Worm (Caenorhabditis elegans) whole organism, early embryonic: ENCODE measurements around the gene K09C8.9.

Experiments
- B0310.2 ChIP-seq: sonication (generic microtip); optimal IDR thresholded peaks from 2 replicates; lab custom pipeline; 2016; ENCODE audit warnings: mild to moderate bottlenecking, missing genetic modification characterization, missing compliant biosample characterization
- F13C5.2 ChIP-seq: sonication (generic microtip); optimal IDR thresholded peaks from 2 replicates; lab custom pipeline; 2017; ENCODE audit warnings: mild to moderate bottlenecking, missing genetic modification characterization, inconsistent platforms, missing compliant biosample characterization
- aly-1 ChIP-seq: sonication (generic microtip); optimal IDR thresholded peaks from 2 replicates; lab custom pipeline; 2016; ENCODE audit warnings: missing genetic modification characterization, missing compliant biosample characterization
- ama-1 ChIP-seq: fragments of 150-350 bp; optimal IDR thresholded peaks from 2 replicates; lab custom pipeline; 2014
- ceh-13 ChIP-seq: fragments of 200-800 bp; sonication (Bioruptor generic); optimal IDR thresholded peaks from 2 replicates; lab custom pipeline; 2018; ENCODE audit warnings: mild to moderate bottlenecking, missing genetic modification characterization, missing compliant biosample characterization
- ceh-36 ChIP-seq: sonication (generic microtip); optimal IDR thresholded peaks from 2 replicates; lab custom pipeline; 2016; ENCODE audit warnings: missing genetic modification characterization, inconsistent platforms, missing compliant biosample characterization
- ets-7 ChIP-seq: sonication (generic microtip); optimal IDR thresholded peaks from 2 replicates; lab custom pipeline; 2016; ENCODE audit warnings: missing genotype, missing genetic modification characterization, missing compliant biosample characterization
- flt-1 ChIP-seq: fragments of 200-800 bp; sonication (Bioruptor generic); IDR thresholded peaks from 2 replicates; pipeline ENCODE4 v1.3.6; 2022; ENCODE audit warnings: missing genetic modification characterization, missing compliant biosample characterization
- hmbx-1 ChIP-seq: sonication (generic microtip); optimal IDR thresholded peaks from 2 replicates; lab custom pipeline; 2016; ENCODE audit warnings: mild to moderate bottlenecking, missing genetic modification characterization, missing compliant biosample characterization
- hmg-4 ChIP-seq: fragments of 200-800 bp; sonication (Bioruptor generic); optimal IDR thresholded peaks from 2 replicates; lab custom pipeline; 2018; ENCODE audit warnings: mild to moderate bottlenecking, missing genetic modification characterization, missing compliant biosample characterization
- hnd-1 ChIP-seq: sonication (generic microtip); optimal IDR thresholded peaks from 2 replicates; lab custom pipeline; 2016; ENCODE audit warnings: missing genetic modification characterization, missing compliant biosample characterization
- pes-1 ChIP-seq: fragments of 200-800 bp; sonication (Bioruptor generic); IDR thresholded peaks from 2 replicates; pipeline ENCODE4 v1.3.6; 2022; ENCODE audit warnings: missing genetic modification reagents, missing genetic modification characterization, missing compliant biosample characterization
- scrt-1 ChIP-seq: fragments of 200-800 bp; sonication (Bioruptor generic); IDR thresholded peaks from 2 replicates; pipeline ENCODE4 v1.3.6; 2022; ENCODE audit warnings: missing genetic modification characterization, missing compliant biosample characterization
- sea-1 ChIP-seq: fragments of 200-800 bp; sonication (Bioruptor generic); conservative IDR thresholded peaks from 2 replicates; pipeline ENCODE4 v1.3.6; 2022; ENCODE audit warnings: missing genetic modification characterization, missing compliant biosample characterization
- tbx-11 ChIP-seq: fragments of 200-800 bp; sonication (Bioruptor generic); IDR thresholded peaks from 2 replicates; pipeline ENCODE4 v1.3.6; 2022; ENCODE audit warnings: missing genetic modification characterization, missing compliant biosample characterization
- tbx-37 ChIP-seq: fragments of 200-800 bp; sonication (Bioruptor generic); conservative IDR thresholded peaks from 2 replicates; pipeline ENCODE4 v1.3.6; 2022; ENCODE audit warnings: missing genetic modification reagents, missing genetic modification characterization, missing compliant biosample characterization
- tra-4 ChIP-seq: sonication (generic microtip); optimal IDR thresholded peaks from 2 replicates; lab custom pipeline; 2017; ENCODE audit warnings: missing genetic modification characterization, missing compliant biosample characterization

The K09C8.9 gene

DNA sequence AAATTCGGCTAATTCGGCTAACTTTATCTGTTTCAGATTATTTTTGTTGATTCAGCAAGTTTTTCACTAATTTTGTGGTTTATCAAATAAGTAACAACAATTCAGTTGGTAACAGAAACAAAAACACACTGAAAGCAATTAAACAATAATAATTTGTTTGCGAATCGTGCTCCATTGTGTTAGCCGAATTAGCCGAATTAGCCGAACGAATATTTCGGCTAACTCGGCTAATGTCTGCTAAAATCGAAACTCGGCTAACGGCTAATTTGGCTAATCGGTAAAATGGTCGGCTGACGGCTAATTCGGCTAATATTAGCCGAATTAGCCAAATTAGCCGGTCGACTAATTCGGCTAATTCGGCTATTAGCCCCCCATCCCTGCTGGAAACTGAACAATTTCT lies 36.1 kb upstream of the K09C8.9 start:
- TF ChIP-seq hnd-1 (tag; lab: Kevin White, UChicago) (no peak), ceh-36 (no peak), scrt-1 (GFP tag; lab: Robert Waterston, UW) (no peak), tbx-37 (no peak), flt-1 (GFP tag; lab: Robert Waterston, UW) (no peak), aly-1 (no peak), tbx-11 (GFP tag; lab: Robert Waterston, UW) (no peak), F13C5.2 (tag; lab: Kevin White, UChicago) (no peak), ceh-13 (GFP tag; lab: Kevin White, UChicago) (no peak), hmg-4 (GFP tag; lab: Kevin White, UChicago) (no peak), hmbx-1 (tag; lab: Kevin White, UChicago) (no peak), sea-1 (GFP tag; lab: Robert Waterston, UW) (no peak), tra-4 (tag; lab: Kevin White, UChicago) (no peak), ets-7 (tag; lab: Kevin White, UChicago) (no peak), pes-1 (GFP tag; lab: Robert Waterston, UW) (no peak), B0310.2 (tag; lab: Kevin White, UChicago) (no peak), ama-1 (no peak)

DNA sequence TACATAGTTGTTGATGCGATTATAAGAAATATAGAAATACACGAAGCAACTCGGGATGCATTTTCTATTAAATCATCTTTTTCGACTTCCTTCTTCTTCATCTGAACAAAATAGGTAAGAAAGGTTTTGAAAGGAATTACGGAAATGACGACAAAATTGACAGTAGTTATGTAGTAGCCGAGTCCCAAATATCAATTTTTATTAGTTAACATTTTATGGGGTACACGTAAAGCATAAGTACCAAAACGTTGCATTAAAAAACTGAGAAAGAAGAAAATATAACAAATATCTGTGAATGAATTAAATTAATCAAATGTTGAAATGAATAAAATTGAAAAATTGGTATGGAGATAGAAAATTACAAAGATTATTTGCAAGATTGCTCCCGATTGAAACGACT lies 34.2 kb upstream of the K09C8.9 start, which contains the start of gene col-177:
col-177 (minus strand) TSS at position 101 of the 400 bp plus-strand sequence.
- no peak for TF ChIP-seq ets-7 (tag; lab: Kevin White, UChicago)
- no peak for TF ChIP-seq ceh-13 (GFP tag; lab: Kevin White, UChicago)
- no peak for TF ChIP-seq B0310.2 (tag; lab: Kevin White, UChicago)
- no peak for TF ChIP-seq pes-1 (GFP tag; lab: Robert Waterston, UW)
- no peak for TF ChIP-seq tbx-37
- no peak for TF ChIP-seq tbx-11 (GFP tag; lab: Robert Waterston, UW)
- TF ChIP-seq hmg-4 (GFP tag; lab: Kevin White, UChicago) = no peak
- no peak for TF ChIP-seq scrt-1 (GFP tag; lab: Robert Waterston, UW)
- no peak for TF ChIP-seq hnd-1 (tag; lab: Kevin White, UChicago)

DNA sequence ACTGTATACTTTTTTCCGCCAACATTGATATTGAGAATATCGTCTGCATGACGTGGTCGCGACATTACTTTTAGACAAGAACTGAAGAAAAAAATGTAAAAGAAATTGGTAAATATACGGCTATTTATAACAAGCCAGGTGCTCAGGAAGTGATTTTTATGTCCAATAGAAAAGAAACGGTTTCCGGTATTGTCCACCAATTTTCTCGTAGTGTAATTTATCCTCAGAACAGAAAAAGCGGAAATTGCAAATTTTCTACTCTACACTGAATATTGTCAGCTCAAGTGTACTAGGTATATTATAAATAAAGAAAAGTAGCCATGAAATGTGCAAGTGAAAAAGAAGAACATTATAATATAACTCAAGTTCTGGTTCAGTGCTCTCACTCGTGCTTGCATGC lies 31.6 kb upstream of the K09C8.9 start, which contains the start of gene F59F3.6:
F59F3.6 (minus strand) TSS at position 101 of the 400 bp plus-strand sequence.
- TF ChIP-seq aly-1 (no peak), flt-1 (GFP tag; lab: Robert Waterston, UW) (no peak), scrt-1 (GFP tag; lab: Robert Waterston, UW) (no peak), sea-1 (GFP tag; lab: Robert Waterston, UW) (no peak), tbx-11 (GFP tag; lab: Robert Waterston, UW) (no peak), ets-7 (tag; lab: Kevin White, UChicago) (no peak), ceh-13 (GFP tag; lab: Kevin White, UChicago) (no peak), tbx-37 (no peak), ceh-36 (no peak), hmbx-1 (tag; lab: Kevin White, UChicago) (no peak), hnd-1 (tag; lab: Kevin White, UChicago) (no peak), hmg-4 (GFP tag; lab: Kevin White, UChicago) (no peak)

DNA sequence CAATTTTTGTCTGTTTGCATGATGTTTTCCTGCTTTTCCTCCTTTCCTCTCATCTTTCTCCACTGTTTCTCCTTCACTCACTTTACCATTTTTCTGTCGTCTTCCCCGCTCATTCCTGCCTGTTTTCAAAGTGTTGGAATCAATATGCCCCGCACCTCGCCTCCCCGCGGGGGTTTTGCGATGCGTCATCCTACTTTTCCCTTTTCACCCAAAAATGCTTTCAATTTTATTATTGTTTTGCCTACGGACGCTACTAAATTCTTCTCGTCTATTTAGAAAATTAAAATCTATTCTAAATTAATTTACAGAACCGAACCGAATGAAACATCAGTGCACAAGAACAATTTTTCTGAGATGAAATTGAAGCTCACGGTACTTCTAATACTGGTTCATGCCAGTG lies 24.6 kb upstream of the K09C8.9 start, which contains the start of gene ver-3:
ver-3 (plus strand) TSS at position 301 of the 400 bp plus-strand sequence.
- TF ChIP-seq pes-1 (GFP tag; lab: Robert Waterston, UW) (no peak), hmg-4 (GFP tag; lab: Kevin White, UChicago) (no peak), tbx-37 (no peak), flt-1 (GFP tag; lab: Robert Waterston, UW) (no peak), ets-7 (tag; lab: Kevin White, UChicago) (no peak), sea-1 (GFP tag; lab: Robert Waterston, UW) (no peak), hnd-1 (tag; lab: Kevin White, UChicago) (no peak), scrt-1 (GFP tag; lab: Robert Waterston, UW) (no peak), ama-1 (no peak), tbx-11 (GFP tag; lab: Robert Waterston, UW) (no peak), B0310.2 (tag; lab: Kevin White, UChicago) (no peak), aly-1 (no peak), ceh-36 (no peak), ceh-13 (GFP tag; lab: Kevin White, UChicago) (no peak), tra-4 (tag; lab: Kevin White, UChicago) (no peak), hmbx-1 (tag; lab: Kevin White, UChicago) (no peak)

DNA sequence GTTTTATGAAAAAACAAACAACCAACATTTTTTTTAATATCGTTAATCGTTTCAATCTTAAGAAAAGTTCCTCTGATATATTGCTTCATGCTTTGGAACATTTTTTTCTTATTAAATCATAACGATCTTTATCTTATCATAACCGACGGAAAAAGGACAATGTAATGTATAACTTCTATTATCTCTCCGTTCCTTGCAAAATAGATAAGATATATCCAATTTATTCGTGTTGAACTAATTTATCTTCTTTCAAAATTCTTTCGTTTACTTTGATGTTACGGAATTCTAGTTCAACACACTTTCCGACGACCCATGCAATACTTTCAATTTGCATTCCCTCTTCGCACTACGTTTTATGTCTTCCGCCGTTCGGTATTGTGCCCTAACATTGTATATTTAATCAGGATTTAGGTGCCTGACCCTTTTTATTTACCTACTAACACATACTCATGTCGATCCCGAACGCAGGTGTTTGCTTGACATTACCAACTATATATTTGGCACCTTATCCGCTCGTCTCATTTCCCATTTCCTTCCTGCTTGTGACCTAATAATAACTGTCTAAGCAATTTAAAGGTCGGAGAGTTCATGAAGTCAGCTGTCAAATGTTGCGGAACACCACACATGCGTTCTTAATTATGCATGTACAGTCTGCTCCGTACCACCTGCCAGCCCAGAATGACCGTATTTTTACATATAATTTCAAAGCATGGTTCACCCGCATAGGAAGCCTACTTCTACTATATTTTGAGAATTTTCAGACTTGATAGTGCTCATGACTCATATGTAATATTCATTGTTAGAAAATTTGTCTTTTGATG lies 24.0 kb upstream of the K09C8.9 start:
- TF ChIP-seq ceh-13 (GFP tag; lab: Kevin White, UChicago) (no peak), tra-4 (tag; lab: Kevin White, UChicago) (no peak), ama-1 (no peak), tbx-37 (no peak), F13C5.2 (tag; lab: Kevin White, UChicago) (no peak), ets-7 (tag; lab: Kevin White, UChicago) (no peak), tbx-11 (GFP tag; lab: Robert Waterston, UW) (no peak), aly-1 (no peak), hmbx-1 (tag; lab: Kevin White, UChicago) (no peak), flt-1 (GFP tag; lab: Robert Waterston, UW) (no peak), hnd-1 (tag; lab: Kevin White, UChicago) (no peak), B0310.2 (tag; lab: Kevin White, UChicago) (no peak)

DNA sequence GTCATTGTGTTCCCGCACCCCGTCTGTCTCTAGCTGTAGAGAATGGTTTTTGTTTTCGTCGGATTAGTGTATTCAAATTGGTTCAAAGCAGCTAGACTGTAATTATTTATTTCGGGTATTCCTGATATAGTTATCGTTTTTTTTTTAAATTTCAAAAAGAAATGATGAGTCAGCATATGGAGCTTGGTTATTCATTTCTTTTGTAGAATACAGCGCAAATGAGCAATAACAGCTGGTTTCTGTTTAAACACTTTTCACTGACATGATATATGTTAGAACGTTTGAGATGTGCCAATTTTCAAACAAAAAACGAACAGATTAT lies 23.2 kb upstream of the K09C8.9 start:
- TF ChIP-seq hmbx-1 (tag; lab: Kevin White, UChicago) (no peak), ceh-13 (GFP tag; lab: Kevin White, UChicago) (no peak), ama-1 (no peak), pes-1 (GFP tag; lab: Robert Waterston, UW) (no peak), sea-1 (GFP tag; lab: Robert Waterston, UW) (no peak), B0310.2 (tag; lab: Kevin White, UChicago) (no peak), aly-1 (no peak), flt-1 (GFP tag; lab: Robert Waterston, UW) (no peak), scrt-1 (GFP tag; lab: Robert Waterston, UW) (no peak), F13C5.2 (tag; lab: Kevin White, UChicago) (no peak), tbx-11 (GFP tag; lab: Robert Waterston, UW) (no peak)
